Worm (Caenorhabditis elegans) whole organism, midembryonic: ENCODE results near the gene vha-2.

Source experiments
- T22C8.4 ChIP-seq: fragments of 200-800 bp; sonication (Bioruptor generic); IDR thresholded peaks from 2 replicates; pipeline ENCODE4 v1.3.6; 2022; ENCODE audit warnings: missing genetic modification characterization, missing compliant biosample characterization
- cog-1 ChIP-seq: sonication (generic microtip); optimal IDR thresholded peaks from 2 replicates; lab custom pipeline; 2016; ENCODE audit warnings: missing genetic modification characterization, missing compliant biosample characterization
- flt-1 ChIP-seq: fragments of 200-800 bp; sonication (Bioruptor generic); IDR thresholded peaks from 2 replicates; pipeline ENCODE4 v1.3.6; 2022; ENCODE audit warnings: missing genetic modification characterization, missing compliant biosample characterization
- klf-2 ChIP-seq: fragments of 200-800 bp; sonication (Bioruptor generic); conservative IDR thresholded peaks from 2 replicates; pipeline ENCODE4 v1.3.6; 2022; ENCODE audit warnings: missing genetic modification reagents, missing genetic modification characterization, missing compliant biosample characterization
- med-1 ChIP-seq: sonication (generic microtip); optimal IDR thresholded peaks from 2 replicates; lab custom pipeline; 2017; ENCODE audit warnings: missing genetic modification characterization, mild to moderate bottlenecking, missing compliant biosample characterization, antibody characterized with exemption, missing genetic modification reagents; ENCODE audit not compliant: insufficient read depth
- ref-1 ChIP-seq: fragments of 200-800 bp; sonication (Bioruptor generic); conservative IDR thresholded peaks from 2 replicates; pipeline ENCODE4 v1.3.6; 2022; ENCODE audit warnings: missing genetic modification reagents, missing genetic modification characterization, missing compliant biosample characterization
- tab-1 ChIP-seq: fragments of 200-800 bp; sonication (Bioruptor generic); IDR thresholded peaks from 2 replicates; pipeline ENCODE4 v1.3.6; 2022; ENCODE audit warnings: missing genetic modification characterization, missing compliant biosample characterization
- ztf-23 ChIP-seq: fragments of 200-800 bp; sonication (Bioruptor generic); IDR thresholded peaks from 2 replicates; pipeline ENCODE4 v1.3.6; 2022; ENCODE audit warnings: missing genetic modification reagents, missing genetic modification characterization, missing compliant biosample characterization
- ztf-29 ChIP-seq: fragments of 200-800 bp; sonication (Bioruptor generic); IDR thresholded peaks from 2 replicates; pipeline ENCODE4 v1.3.6; 2022; ENCODE audit warnings: missing genetic modification reagents, missing genetic modification characterization, missing compliant biosample characterization

ce11 chrIII:9823748-9824147 lies 41.8 kb downstream of the vha-2 start:
- TF ChIP-seq flt-1 (GFP tag; lab: Robert Waterston, UW) (no peak), cog-1 (tag; lab: Kevin White, UChicago) (no peak), ztf-29 (GFP tag; lab: Robert Waterston, UW) (no peak), ztf-23 (GFP tag; lab: Robert Waterston, UW) (no peak), ref-1 (GFP tag; lab: Robert Waterston, UW) (no peak), T22C8.4 (GFP tag; lab: Robert Waterston, UW) (no peak), tab-1 (no peak), klf-2 (GFP tag; lab: Robert Waterston, UW) (no peak), med-1 (GFP tag; lab: Kevin White, UChicago) (no peak)
